Worm (Caenorhabditis elegans) whole organism, mixed stage, embryonic: ENCODE measurements around the gene F47B10.8.

ENCODE experiments used
- bed-3 ChIP-seq: fragments of 200-800 bp; sonication (Bioruptor generic); optimal IDR thresholded peaks from 3 replicates; lab custom pipeline; 2018; ENCODE audit warnings: mild to moderate bottlenecking, missing genetic modification characterization, moderate library complexity, missing compliant biosample characterization
- blmp-1 ChIP-seq: fragments of 150-350 bp; optimal IDR thresholded peaks from 2 replicates; lab custom pipeline; 2014; ENCODE audit warnings: missing biosample characterization, missing genetic modification characterization
- cnd-1 ChIP-seq: fragments of 200-800 bp; sonication (Bioruptor generic); optimal IDR thresholded peaks from 2 replicates; lab custom pipeline; 2018; ENCODE audit warnings: mild to moderate bottlenecking, missing genetic modification characterization, missing compliant biosample characterization
- elt-1 ChIP-seq: sonication (generic microtip); optimal IDR thresholded peaks from 2 replicates; lab custom pipeline; 2017; ENCODE audit warnings: missing genetic modification characterization, mild to moderate bottlenecking, missing compliant biosample characterization, antibody characterized with exemption, moderate library complexity, borderline replicate concordance; ENCODE audit not compliant: insufficient read depth
- flh-1 ChIP-seq: fragments of 200-800 bp; sonication (Bioruptor generic); optimal IDR thresholded peaks from 2 replicates; lab custom pipeline; 2018; ENCODE audit warnings: mild to moderate bottlenecking, missing genetic modification characterization, moderate library complexity, missing compliant biosample characterization
- ham-2 ChIP-seq: fragments of 200-800 bp; sonication (Bioruptor generic); optimal IDR thresholded peaks from 2 replicates; lab custom pipeline; 2018; ENCODE audit warnings: mild to moderate bottlenecking, missing genetic modification characterization, missing compliant biosample characterization
- hlh-1 ChIP-seq: fragments of 150-350 bp; optimal IDR thresholded peaks from 2 replicates; lab custom pipeline; 2014; ENCODE audit warnings: missing biosample characterization, missing genetic modification reagents, missing genetic modification characterization
- lin-13 ChIP-seq: fragments of 150-350 bp; optimal IDR thresholded peaks from 2 replicates; lab custom pipeline; 2014; ENCODE audit warnings: missing biosample characterization, missing genetic modification characterization
- lsy-2 ChIP-seq: fragments of 150-350 bp; optimal IDR thresholded peaks from 2 replicates; lab custom pipeline; 2014; ENCODE audit warnings: missing biosample characterization, missing genetic modification characterization
- mab-5 ChIP-seq: fragments of 150-350 bp; optimal IDR thresholded peaks from 2 replicates; lab custom pipeline; 2014; ENCODE audit warnings: missing biosample characterization, missing genetic modification characterization
- mep-1 ChIP-seq: fragments of 150-350 bp; optimal IDR thresholded peaks from 2 replicates; lab custom pipeline; 2017; ENCODE audit warnings: missing biosample characterization, missing genetic modification reagents, missing genetic modification characterization, inconsistent platforms
- nhr-237 ChIP-seq: fragments of 150-350 bp; optimal IDR thresholded peaks from 2 replicates; lab custom pipeline; 2014; ENCODE audit warnings: missing biosample characterization, missing genetic modification characterization
- nhr-28 ChIP-seq: fragments of 150-350 bp; optimal IDR thresholded peaks from 2 replicates; lab custom pipeline; 2014; ENCODE audit warnings: missing biosample characterization, missing genetic modification characterization
- nhr-76 ChIP-seq: sonication (generic microtip); optimal IDR thresholded peaks from 2 replicates; lab custom pipeline; 2017; ENCODE audit warnings: missing biosample characterization, missing genetic modification characterization
- pha-4 ChIP-seq: fragments of 150-350 bp; optimal IDR thresholded peaks from 2 replicates; lab custom pipeline; 2018; ENCODE audit warnings: missing biosample characterization, missing genetic modification reagents, missing genetic modification characterization
- sem-2 ChIP-seq: fragments of 200-800 bp; sonication (Bioruptor generic); optimal IDR thresholded peaks from 2 replicates; lab custom pipeline; 2018; ENCODE audit warnings: mild to moderate bottlenecking, missing genetic modification characterization, missing compliant biosample characterization
- snpc-4 ChIP-seq: fragments of 150-350 bp; optimal IDR thresholded peaks from 2 replicates; lab custom pipeline; 2014; ENCODE audit warnings: missing biosample characterization, missing genetic modification characterization
- tbx-8 ChIP-seq: fragments of 200-800 bp; sonication (Bioruptor generic); optimal IDR thresholded peaks from 2 replicates; lab custom pipeline; 2018; ENCODE audit warnings: mild to moderate bottlenecking, missing genetic modification characterization, moderate library complexity, missing compliant biosample characterization
- unc-39 ChIP-seq: fragments of 150-350 bp; optimal IDR thresholded peaks from 2 replicates; lab custom pipeline; 2014; ENCODE audit warnings: missing biosample characterization, missing genetic modification characterization
- zip-8 ChIP-seq: fragments of 150-350 bp; optimal IDR thresholded peaks from 2 replicates; lab custom pipeline; 2014; ENCODE audit warnings: missing biosample characterization, missing genetic modification characterization

The F47B10.8 gene

ce11 chrX:10862582-10862981 lies 48.0 kb downstream of the F47B10.8 start:
- TF ChIP-seq nhr-28 (tag; lab: Kevin White, UChicago) (no peak), tbx-8 (no peak), mep-1 (tag; lab: Kevin White, UChicago) (no peak), hlh-1 (tag; lab: Kevin White, UChicago) (no peak), nhr-76 (tag; lab: Kevin White, UChicago) (no peak), elt-1 (tag; lab: Kevin White, UChicago) (no peak), cnd-1 (tag; lab: Kevin White, UChicago) (no peak), mab-5 (tag; lab: Kevin White, UChicago) (no peak), bed-3 (GFP tag; lab: Kevin White, UChicago) (no peak), flh-1 (no peak), unc-39 (no peak), sem-2 (no peak), nhr-237 (no peak), snpc-4 (tag; lab: Kevin White, UChicago) (no peak), blmp-1 (tag; lab: Kevin White, UChicago) (no peak), lin-13 (tag; lab: Kevin White, UChicago) (no peak), pha-4 (tag; lab: Kevin White, UChicago) (no peak)

DNA sequence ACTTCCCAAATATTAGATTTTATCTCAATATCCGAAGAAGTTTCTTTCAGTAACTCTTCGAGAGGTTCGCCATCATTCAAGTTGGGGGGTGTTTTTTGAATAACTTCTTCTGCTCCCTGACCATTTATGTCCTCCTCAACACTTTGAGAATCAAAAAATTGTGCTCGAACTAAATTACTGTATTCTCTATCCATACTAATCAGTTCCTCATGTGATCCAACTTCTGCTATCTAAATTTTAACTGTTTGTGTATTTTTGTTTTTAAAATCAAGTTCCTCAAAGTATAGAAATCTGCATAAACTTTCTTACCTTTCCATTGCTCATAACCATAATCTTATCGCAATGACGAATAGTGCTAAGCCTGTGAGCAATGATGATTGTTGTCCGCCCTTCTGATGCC lies 48.9 kb downstream of the F47B10.8 start:
- TF ChIP-seq sem-2 = no peak

DNA sequence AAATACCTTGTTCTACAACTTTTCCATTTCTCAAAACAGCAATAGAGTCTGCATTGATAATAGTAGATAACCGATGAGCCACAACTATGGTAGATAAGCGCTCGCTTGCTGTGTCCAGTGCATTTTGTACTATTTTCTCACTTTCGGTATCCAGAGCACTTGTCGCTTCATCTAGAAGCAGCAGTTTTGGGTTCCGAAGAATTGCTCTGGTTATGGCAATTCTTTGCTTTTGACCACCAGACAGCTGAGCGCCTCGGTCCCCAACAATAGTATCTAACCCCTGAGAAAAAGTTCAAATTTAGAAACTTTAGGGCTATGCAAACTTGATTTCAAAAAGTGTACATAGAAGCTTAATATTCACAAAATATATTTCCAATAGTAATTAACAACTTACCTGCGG lies 51.0 kb downstream of the F47B10.8 start:
- TF ChIP-seq lsy-2 (tag; lab: Kevin White, UChicago) (no peak), zip-8 (tag; lab: Kevin White, UChicago) (no peak), hlh-1 (tag; lab: Kevin White, UChicago) (no peak), bed-3 (GFP tag; lab: Kevin White, UChicago) (no peak), tbx-8 (no peak), blmp-1 (tag; lab: Kevin White, UChicago) (no peak)
- TF ChIP-seq, all 35 proteins: peak for 0

DNA sequence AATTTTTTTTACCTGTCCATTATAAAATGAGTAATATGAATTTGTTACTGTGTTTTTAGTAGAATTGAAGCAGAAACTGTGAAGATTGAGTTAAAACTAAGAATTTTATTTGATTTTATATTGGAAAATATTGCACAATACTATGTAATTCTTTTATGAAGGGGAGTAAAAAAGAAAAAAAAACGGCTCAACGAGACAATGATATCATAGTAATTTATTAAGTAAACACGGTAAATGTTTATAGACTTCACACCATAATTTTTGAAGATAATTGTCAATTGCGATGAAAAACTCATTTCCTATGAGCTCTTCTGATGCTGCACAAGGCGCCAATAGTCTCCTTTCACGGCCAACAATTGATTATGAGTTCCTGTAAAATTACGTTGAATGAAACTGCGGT lies 51.4 kb downstream of the F47B10.8 start, which contains the start of gene pgp-5:
pgp-5 (minus strand) TSS at position 87 of the 400 bp plus-strand sequence.
- TF ChIP-seq nhr-237 (no peak), sem-2 (no peak), ham-2 (GFP tag; lab: Kevin White, UChicago) (no peak), bed-3 (GFP tag; lab: Kevin White, UChicago) (no peak)
